Worm (Caenorhabditis elegans): ENCODE data around the gene rab-37.
"Not testable (repeated sequence)": the region's sequence is repeated elsewhere in the genome, so short reads cannot be mapped to it uniquely, and the experiment has no call there.

DNA sequence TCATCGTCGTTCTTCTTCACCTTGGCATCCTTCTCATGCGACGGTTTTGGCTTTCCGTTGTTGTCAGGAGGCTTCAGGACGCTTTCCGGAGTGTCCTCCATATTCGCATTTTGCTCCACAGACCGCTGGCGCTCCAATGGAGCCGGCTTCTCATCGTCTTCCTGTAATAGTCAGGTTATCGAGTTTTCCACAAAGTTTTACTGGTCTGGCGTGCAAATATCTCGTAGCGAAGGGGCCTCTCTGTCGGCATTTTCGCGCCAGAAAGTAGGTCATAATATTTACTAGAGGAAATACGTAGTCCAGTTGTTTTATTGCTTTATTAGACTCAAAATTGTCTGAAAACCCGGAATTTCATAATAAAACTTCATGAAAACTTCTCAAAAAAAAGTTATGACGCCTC lies 33.5 kb downstream of the rab-37 start, which contains the start of gene F20B6.6:
- not testable (repeated sequence) for TF ChIP-seq unc-39 (tag; optimal IDR thresholded peaks at IDR 0.05); Y75B8A.6 (GFP tag; IDR thresholded peaks at IDR 0.05); lsy-2 (tag; optimal IDR thresholded peaks at IDR 0.05); dmd-6 (GFP tag; IDR thresholded peaks at IDR 0.05); mep-1 (tag; optimal IDR thresholded peaks at IDR 0.05); dmd-9 (GFP tag; IDR thresholded peaks at IDR 0.05); nhr-76 (tag; optimal IDR thresholded peaks at IDR 0.05); fos-1 (tag; optimal IDR thresholded peaks at IDR 0.05); snpc-4 (tag; optimal IDR thresholded peaks at IDR 0.05); fkh-10 (GFP tag; optimal IDR thresholded peaks at IDR 0.05); nhr-11 (tag; optimal IDR thresholded peaks at IDR 0.05)
